Fruit fly (Drosophila melanogaster) whole organism, embryonic: Measurements from ENCODE around the gene Ser6.

Experiments
- CG2875 ChIP-seq: fragments of 200-800 bp; sonication (Bioruptor generic); optimal IDR thresholded peaks from 2 replicates; lab custom pipeline; 2017; ENCODE audit warnings: missing biosample characterization, mild to moderate bottlenecking, missing genetic modification characterization, missing genetic modification reagents
- CG3847 ChIP-seq: fragments of 200-800 bp; sonication (Bioruptor generic); IDR thresholded peaks from 2 replicates; pipeline ENCODE4 v1.3.6; 2022; ENCODE audit warnings: missing biosample characterization, missing genetic modification characterization
- Mrtf ChIP-seq: fragments of 200-800 bp; sonication (Bioruptor generic); IDR thresholded peaks from 3 replicates; pipeline ENCODE4 v1.3.6; 2022; ENCODE audit warnings: missing biosample characterization, missing genetic modification characterization
- chm ChIP-seq: fragments of 200-800 bp; sonication (Bioruptor generic); IDR thresholded peaks from 2 replicates; pipeline ENCODE4 v1.3.6; 2022; ENCODE audit warnings: missing biosample characterization, missing genetic modification characterization
- crc ChIP-seq: fragments of 200-800 bp; sonication (Bioruptor generic); optimal IDR thresholded peaks from 2 replicates; lab custom pipeline; 2016; ENCODE audit warnings: missing biosample characterization, missing genetic modification characterization
- fru ChIP-seq: fragments of >200 bp; optimal IDR thresholded peaks from 2 replicates; lab custom pipeline; 2017
- kay ChIP-seq: fragments of 200-800 bp; sonication (Bioruptor generic); optimal IDR thresholded peaks from 2 replicates; lab custom pipeline; 2016; ENCODE audit warnings: missing biosample characterization, missing genetic modification characterization
- lola ChIP-seq, 3 experiments: fragments of >200 bp in 2 of 3; fragments of 200-800 bp in 1 of 3; sonication (Bioruptor generic) in 1 of 3; optimal IDR thresholded peaks; 2 replicates each; lab custom pipeline; 2017 to 2019; ENCODE audit warnings: missing biosample characterization in 3 of 3, missing genetic modification characterization in 3 of 3, mild to moderate bottlenecking in 1 of 3, moderate library complexity in 1 of 3
- nau ChIP-seq: fragments of 200-800 bp; sonication (Bioruptor generic); optimal IDR thresholded peaks from 3 replicates; lab custom pipeline; 2017; ENCODE audit warnings: missing biosample characterization, mild to moderate bottlenecking, missing genetic modification characterization, missing genetic modification reagents
- p53 ChIP-seq: fragments of 200-800 bp; sonication (Bioruptor generic); optimal IDR thresholded peaks from 2 replicates; lab custom pipeline; 2016; ENCODE audit warnings: missing biosample characterization, missing genetic modification characterization
- psq ChIP-seq: fragments of 200-800 bp; sonication (Bioruptor generic); optimal IDR thresholded peaks from 2 replicates; lab custom pipeline; 2017; ENCODE audit warnings: missing biosample characterization, missing genetic modification characterization
- sqz ChIP-seq: fragments of 200-800 bp; sonication (Bioruptor generic); optimal IDR thresholded peaks from 3 replicates; lab custom pipeline; 2018; ENCODE audit warnings: missing biosample characterization, mild to moderate bottlenecking, missing genetic modification characterization

dm6 chrX:20977986-20978385, 14.7 kb upstream of the Ser6 start, which contains the start of gene CG44426:
- TF ChIP-seq p53 (GFP tag; lab: Kevin White, UChicago): no peak
- no peak for TF ChIP-seq kay (GFP tag; lab: Kevin White, UChicago)
- TF ChIP-seq nau: no peak
- TF ChIP-seq CG2875 (GFP tag; lab: Kevin White, UChicago): no peak
- no peak for TF ChIP-seq crc (GFP tag; lab: Kevin White, UChicago)
- TF ChIP-seq fru (lab: Kevin White, UChicago): no peak
- no peak for TF ChIP-seq chm (GFP tag; lab: Robert Waterston, UW)
- no peak for TF ChIP-seq psq
- TF ChIP-seq Mrtf (GFP tag; lab: Robert Waterston, UW): no peak
- no peak for TF ChIP-seq CG3847 (GFP tag; lab: Robert Waterston, UW)
- no peak for TF ChIP-seq lola (GFP tag; optimal IDR thresholded peaks at IDR 0.05; lab: Kevin White, UChicago)
- TF ChIP-seq sqz (GFP tag; lab: Kevin White, UChicago): no peak
